Fruit fly (Drosophila melanogaster) whole organism, embryonic: ENCODE results near the gene CG15332.

ENCODE experiments used
- Adf1 ChIP-seq: fragments of 200-800 bp; sonication (Bioruptor generic); IDR thresholded peaks from 2 replicates; pipeline ENCODE4 v1.3.6; 2022; ENCODE audit warnings: missing biosample characterization, missing genetic modification characterization
- Aef1 ChIP-seq: fragments of 200-800 bp; sonication (Bioruptor generic); IDR thresholded peaks from 3 replicates; pipeline ENCODE4 v1.3.6; 2022; ENCODE audit warnings: missing biosample characterization, missing genetic modification characterization
- CG12155 ChIP-seq: fragments of 200-800 bp; sonication (Bioruptor generic); optimal IDR thresholded peaks from 3 replicates; lab custom pipeline; 2016; ENCODE audit warnings: missing biosample characterization, missing genetic modification characterization
- CG12942 ChIP-seq: fragments of 200-800 bp; sonication (Bioruptor generic); optimal IDR thresholded peaks from 3 replicates; lab custom pipeline; 2016; ENCODE audit warnings: missing biosample characterization, missing genetic modification characterization
- CG14050 ChIP-seq: fragments of 200-800 bp; sonication (Bioruptor generic); IDR thresholded peaks from 3 replicates; pipeline ENCODE4 v1.3.6; 2022; ENCODE audit warnings: missing biosample characterization, missing genetic modification characterization
- CG15696 ChIP-seq: fragments of 200-800 bp; sonication (Bioruptor generic); optimal IDR thresholded peaks from 2 replicates; lab custom pipeline; 2019; ENCODE audit warnings: missing biosample characterization, mild to moderate bottlenecking, missing genetic modification characterization, moderate library complexity
- CG17359 ChIP-seq: fragments of 200-800 bp; sonication (Bioruptor generic); optimal IDR thresholded peaks from 3 replicates; lab custom pipeline; 2018; ENCODE audit warnings: missing biosample characterization, mild to moderate bottlenecking, missing genetic modification characterization, moderate library complexity
- CG17361 ChIP-seq: fragments of 200-800 bp; sonication (Bioruptor generic); IDR thresholded peaks from 3 replicates; pipeline ENCODE4 v1.3.6; 2022; ENCODE audit warnings: missing biosample characterization, missing genetic modification characterization
- CG17612 ChIP-seq: fragments of 200-800 bp; sonication (Bioruptor generic); IDR thresholded peaks from 2 replicates; pipeline ENCODE4 v1.3.6; 2022; ENCODE audit warnings: missing biosample characterization, missing genetic modification characterization
- CG17912 ChIP-seq: fragments of 200-800 bp; sonication (Bioruptor generic); optimal IDR thresholded peaks from 2 replicates; lab custom pipeline; 2018; ENCODE audit warnings: missing biosample characterization, mild to moderate bottlenecking, missing genetic modification characterization
- CG31224 ChIP-seq: fragments of 200-800 bp; sonication (Bioruptor generic); IDR thresholded peaks from 2 replicates; pipeline ENCODE4 v1.3.6; 2022; ENCODE audit warnings: missing biosample characterization, missing genetic modification characterization
- CG4282 ChIP-seq: fragments of 200-800 bp; sonication (Bioruptor generic); optimal IDR thresholded peaks from 2 replicates; lab custom pipeline; 2016; ENCODE audit warnings: missing biosample characterization, missing genetic modification characterization
- CG4424 ChIP-seq: fragments of 200-800 bp; sonication (Bioruptor generic); optimal IDR thresholded peaks from 3 replicates; lab custom pipeline; 2016; ENCODE audit warnings: missing biosample characterization, missing genetic modification characterization
- CG7556 ChIP-seq: fragments of 200-800 bp; sonication (Bioruptor generic); optimal IDR thresholded peaks from 2 replicates; lab custom pipeline; 2017; ENCODE audit warnings: missing biosample characterization, mild to moderate bottlenecking, missing genetic modification characterization
- CG8944 ChIP-seq: fragments of 200-800 bp; sonication (Bioruptor generic); optimal IDR thresholded peaks from 3 replicates; lab custom pipeline; 2016; ENCODE audit warnings: missing biosample characterization, missing genetic modification characterization
- CG9215 ChIP-seq: fragments of 200-800 bp; sonication (Bioruptor generic); IDR thresholded peaks from 2 replicates; pipeline ENCODE4 v1.3.6; 2022; ENCODE audit warnings: missing biosample characterization, missing genetic modification characterization
- CG9876 ChIP-seq: fragments of 200-800 bp; sonication (Bioruptor generic); optimal IDR thresholded peaks from 2 replicates; lab custom pipeline; 2016; ENCODE audit warnings: missing biosample characterization, missing genetic modification characterization
- CG9932 ChIP-seq: fragments of 200-800 bp; sonication (Bioruptor generic); IDR thresholded peaks from 2 replicates; pipeline ENCODE4 v1.3.6; 2022; ENCODE audit warnings: missing biosample characterization, missing genetic modification characterization
- Doc3 ChIP-seq: fragments of 200-800 bp; sonication (Bioruptor generic); IDR thresholded peaks from 3 replicates; pipeline ENCODE4 v1.3.6; 2022; ENCODE audit warnings: missing biosample characterization, missing genetic modification characterization; ENCODE audit not compliant: partially characterized antibody
- H2.0 ChIP-seq: fragments of 200-800 bp; sonication (Bioruptor generic); IDR thresholded peaks from 2 replicates; pipeline ENCODE4 v1.3.6; 2022; ENCODE audit warnings: missing biosample characterization, missing genetic modification characterization
- HLH54F ChIP-seq: fragments of 200-800 bp; sonication (Bioruptor generic); optimal IDR thresholded peaks from 3 replicates; lab custom pipeline; 2016; ENCODE audit warnings: missing biosample characterization, missing genetic modification characterization
- Mad ChIP-seq: fragments of 200-800 bp; sonication (Bioruptor generic); optimal IDR thresholded peaks from 2 replicates; lab custom pipeline; 2016; ENCODE audit warnings: missing biosample characterization, missing genetic modification characterization
- NC2β ChIP-seq: fragments of 200-800 bp; sonication (Bioruptor generic); optimal IDR thresholded peaks from 2 replicates; lab custom pipeline; 2016; ENCODE audit warnings: missing biosample characterization, missing genetic modification characterization
- NfI ChIP-seq: fragments of 200-800 bp; sonication (Bioruptor generic); optimal IDR thresholded peaks from 3 replicates; lab custom pipeline; 2018; ENCODE audit warnings: missing biosample characterization, mild to moderate bottlenecking, missing genetic modification characterization, moderate library complexity
- Poxn ChIP-seq: fragments of 200-800 bp; sonication (Bioruptor generic); IDR thresholded peaks from 2 replicates; pipeline ENCODE4 v1.3.6; 2022; ENCODE audit warnings: missing biosample characterization, missing genetic modification characterization
- Ptx1 ChIP-seq: fragments of 200-800 bp; sonication (Bioruptor generic); IDR thresholded peaks from 2 replicates; pipeline ENCODE4 v1.3.6; 2022; ENCODE audit warnings: missing biosample characterization, missing genetic modification characterization
- Scr ChIP-seq: fragments of 200-800 bp; sonication (Bioruptor generic); IDR thresholded peaks from 2 replicates; pipeline ENCODE4 v1.3.6; 2022; ENCODE audit warnings: missing biosample characterization, missing genetic modification characterization; ENCODE audit not compliant: partially characterized antibody
- Sry-β ChIP-seq: fragments of 200-800 bp; sonication (Bioruptor generic); optimal IDR thresholded peaks from 2 replicates; lab custom pipeline; 2018; ENCODE audit warnings: missing biosample characterization, mild to moderate bottlenecking, missing genetic modification characterization, moderate library complexity
- Sry-δ ChIP-seq: fragments of 200-800 bp; sonication (Bioruptor generic); optimal IDR thresholded peaks from 2 replicates; lab custom pipeline; 2016; ENCODE audit warnings: missing biosample characterization, missing genetic modification characterization
- Xrp1 ChIP-seq: fragments of 200-800 bp; sonication (Bioruptor generic); IDR thresholded peaks from 2 replicates; pipeline ENCODE4 v1.3.6; 2022; ENCODE audit warnings: missing biosample characterization, missing genetic modification characterization
- YL-1 ChIP-seq: fragments of 200-800 bp; sonication (Bioruptor generic); optimal IDR thresholded peaks from 3 replicates; lab custom pipeline; 2017; ENCODE audit warnings: missing biosample characterization, mild to moderate bottlenecking, missing genetic modification characterization
- ato ChIP-seq: fragments of 200-800 bp; sonication (Bioruptor generic); IDR thresholded peaks from 2 replicates; pipeline ENCODE4 v1.3.6; 2022; ENCODE audit warnings: missing biosample characterization, missing genetic modification characterization; ENCODE audit not compliant: partially characterized antibody
- bbx ChIP-seq: fragments of 200-800 bp; sonication (Bioruptor generic); IDR thresholded peaks from 2 replicates; pipeline ENCODE4 v1.3.6; 2022; ENCODE audit warnings: missing biosample characterization, missing genetic modification characterization; ENCODE audit not compliant: partially characterized antibody
- cato ChIP-seq: fragments of 200-800 bp; sonication (Bioruptor generic); optimal IDR thresholded peaks from 2 replicates; lab custom pipeline; 2016; ENCODE audit warnings: missing biosample characterization, missing genetic modification characterization, borderline replicate concordance
- chif ChIP-seq, 2 experiments: fragments of 200-800 bp; sonication (Bioruptor generic); optimal IDR thresholded peaks; 3 replicates each; lab custom pipeline; 2016; ENCODE audit warnings: missing biosample characterization in 2 of 2, missing genetic modification characterization in 2 of 2
- gsb ChIP-seq: fragments of 200-800 bp; sonication (Bioruptor generic); IDR thresholded peaks from 2 replicates; pipeline ENCODE4 v1.3.6; 2022; ENCODE audit warnings: missing biosample characterization, missing genetic modification characterization
- hth ChIP-seq: fragments of >200 bp; optimal IDR thresholded peaks from 2 replicates; lab custom pipeline; 2017; ENCODE audit warnings: inconsistent platforms
- lilli ChIP-seq: fragments of 200-800 bp; sonication (Bioruptor generic); optimal IDR thresholded peaks from 3 replicates; lab custom pipeline; 2016; ENCODE audit warnings: missing biosample characterization, missing genetic modification characterization
- luna ChIP-seq: fragments of 200-800 bp; sonication (Bioruptor generic); optimal IDR thresholded peaks from 2 replicates; lab custom pipeline; 2016; ENCODE audit warnings: missing biosample characterization, missing genetic modification characterization
- nerfin-2 ChIP-seq: fragments of 200-800 bp; sonication (Bioruptor generic); IDR thresholded peaks from 2 replicates; pipeline ENCODE4 v1.3.6; 2022; ENCODE audit warnings: missing biosample characterization, missing genetic modification characterization; ENCODE audit not compliant: partially characterized antibody
- phol ChIP-seq: fragments of 200-800 bp; sonication (Bioruptor generic); optimal IDR thresholded peaks from 3 replicates; lab custom pipeline; 2018; ENCODE audit warnings: missing biosample characterization, mild to moderate bottlenecking, missing genetic modification characterization, moderate library complexity
- sisA ChIP-seq: fragments of 200-800 bp; sonication (Bioruptor generic); IDR thresholded peaks from 2 replicates; pipeline ENCODE4 v1.3.6; 2022; ENCODE audit warnings: missing biosample characterization, missing genetic modification characterization
- sna ChIP-seq: fragments of 200-800 bp; sonication (Bioruptor generic); IDR thresholded peaks from 2 replicates; pipeline ENCODE4 v1.3.6; 2022; ENCODE audit warnings: missing biosample characterization, missing genetic modification characterization; ENCODE audit not compliant: partially characterized antibody
- sob ChIP-seq: fragments of 200-800 bp; sonication (Bioruptor generic); IDR thresholded peaks from 2 replicates; pipeline ENCODE4 v1.3.6; 2022; ENCODE audit warnings: missing biosample characterization, missing genetic modification characterization
- stc ChIP-seq: fragments of 200-800 bp; sonication (Bioruptor generic); IDR thresholded peaks from 2 replicates; pipeline ENCODE4 v1.3.6; 2022; ENCODE audit warnings: missing biosample characterization, missing genetic modification characterization
- tin ChIP-seq: fragments of 200-800 bp; sonication (Bioruptor generic); optimal IDR thresholded peaks from 3 replicates; lab custom pipeline; 2016; ENCODE audit warnings: missing biosample characterization, missing genetic modification characterization
- ttk ChIP-seq: fragments of 200-800 bp; sonication (Bioruptor generic); IDR thresholded peaks from 2 replicates; pipeline ENCODE4 v2.1.2; 2022; ENCODE audit warnings: missing biosample characterization, missing genetic modification characterization
- tx ChIP-seq: fragments of 200-800 bp; sonication (Bioruptor generic); optimal IDR thresholded peaks from 2 replicates; lab custom pipeline; 2016; ENCODE audit warnings: missing biosample characterization, missing genetic modification characterization

The CG15332 gene

DNA sequence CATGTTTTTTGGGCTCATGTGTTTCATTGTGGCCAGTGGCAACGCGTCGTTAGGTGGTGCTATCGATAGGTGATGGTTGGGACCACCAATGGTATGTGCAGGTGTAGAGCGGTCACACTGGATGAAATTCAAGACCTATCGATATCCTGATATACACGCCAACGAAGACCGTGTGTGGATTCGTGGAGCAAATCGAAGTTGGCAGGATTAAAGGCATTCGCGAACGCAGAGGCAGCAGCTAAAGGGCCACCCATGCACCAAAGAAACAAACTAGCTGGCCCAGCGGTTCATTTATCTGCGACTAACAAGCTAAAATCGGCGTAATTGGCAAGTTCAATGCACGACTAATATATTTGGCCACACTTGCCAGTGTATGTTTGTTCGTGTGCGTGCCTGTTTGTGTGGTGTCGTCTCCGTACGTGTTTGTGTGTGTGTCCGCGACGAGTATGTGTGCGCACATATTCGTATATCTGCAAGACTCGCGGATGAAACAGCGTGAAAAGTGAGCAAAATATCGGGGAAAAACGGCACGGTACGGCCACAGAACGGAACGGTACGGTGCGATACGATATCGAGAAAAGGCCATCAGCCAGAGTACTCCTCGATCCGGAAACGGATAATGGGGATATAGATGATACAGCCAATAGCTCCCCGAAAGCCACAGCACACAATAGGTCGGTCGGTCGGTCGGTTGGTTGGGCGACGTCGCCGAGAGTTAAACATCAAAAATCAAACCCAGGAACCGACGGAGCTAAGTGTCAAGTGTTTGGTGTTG lies 19.8 kb downstream of the CG15332 start, which contains the start of gene Ubr3 (continued):
- TF ChIP-seq bbx (GFP tag; lab: Robert Waterston, UW) = peak; percentile 64
- peak; percentile 35 for TF ChIP-seq NC2β (GFP tag; lab: Kevin White, UChicago)
- TF ChIP-seq Doc3 (GFP tag; lab: Robert Waterston, UW) = peak; percentile 54; the same call in 1 of the 3 replicates
- TF ChIP-seq lilli (GFP tag; lab: Kevin White, UChicago) = no peak

DNA sequence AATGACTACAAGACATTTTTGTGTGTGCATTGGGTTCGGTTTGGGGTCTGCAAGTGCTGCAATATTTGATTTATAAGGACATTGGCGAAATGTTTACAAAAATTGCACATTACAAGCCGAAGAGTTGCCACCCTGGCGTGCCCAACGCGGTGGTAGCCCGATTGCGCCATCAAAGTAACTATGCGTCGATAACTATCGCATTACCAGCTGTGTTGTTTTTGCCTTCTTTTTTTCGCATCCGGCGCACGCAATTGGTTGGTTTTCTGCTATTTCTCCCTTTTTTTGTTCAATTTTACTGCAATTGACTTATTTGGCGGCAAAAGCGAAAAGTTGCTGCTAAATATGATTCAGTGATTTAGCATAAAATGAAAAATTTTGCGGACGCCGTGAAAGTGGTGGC lies 21.1 kb downstream of the CG15332 start, which contains the start of gene RpS14b:
TSS of gene RpS14b (plus strand) at position 220 of the 400 bp plus-strand sequence.
- TF ChIP-seq CG9932 (GFP tag; lab: Robert Waterston, UW) = peak; percentile 69
- peak; percentile 59 for TF ChIP-seq phol (tag; lab: Kevin White, UChicago)
- TF ChIP-seq CG7556 (GFP tag; lab: Kevin White, UChicago) = no peak
- 0 out of 2 replicates have a peak, but pooled peaks have one; percentile 38 for TF ChIP-seq nerfin-2 (GFP tag; lab: Robert Waterston, UW)
- peak; percentile 80 for TF ChIP-seq sob (GFP tag; lab: Robert Waterston, UW)
- TF ChIP-seq CG31224 = peak; percentile 47
- TF ChIP-seq CG9876 = no peak
- peak; percentile 62 for TF ChIP-seq CG17912 (GFP tag; lab: Kevin White, UChicago)
- no peak for TF ChIP-seq Sry-β (GFP tag; lab: Kevin White, UChicago)
- TF ChIP-seq Xrp1 (GFP tag; lab: Robert Waterston, UW) = no peak
- peak; percentile 65; the same call in 1 of the 2 replicates for TF ChIP-seq stc (GFP tag; lab: Robert Waterston, UW)
- peak; percentile 1 for TF ChIP-seq tx (GFP tag; lab: Kevin White, UChicago)
- peak; percentile 73 for TF ChIP-seq Scr
- TF ChIP-seq YL-1 (GFP tag; lab: Kevin White, UChicago) = peak; percentile 90
- no peak for TF ChIP-seq Poxn (GFP tag; lab: Robert Waterston, UW)
- no peak; the same call in 1 of the 2 replicates for TF ChIP-seq sna (GFP tag; lab: Robert Waterston, UW)
- peak; percentile 24; the same call in 1 of the 2 replicates for TF ChIP-seq sisA (GFP tag; lab: Robert Waterston, UW)
- no peak for TF ChIP-seq CG8944 (GFP tag; lab: Kevin White, UChicago)
- TF ChIP-seq hth = no peak
- TF ChIP-seq HLH54F = peak; percentile 45
- no peak for TF ChIP-seq CG9215 (GFP tag; lab: Robert Waterston, UW)
- peak; percentile 70 for TF ChIP-seq Aef1 (GFP tag; lab: Robert Waterston, UW)
- 0 out of 2 replicates have a peak, but pooled peaks have one; percentile 40 for TF ChIP-seq ttk (GFP tag; lab: Robert Waterston, UW)
- peak; percentile 58 for TF ChIP-seq CG14050 (GFP tag; lab: Robert Waterston, UW)
- peak; percentile 8 for TF ChIP-seq luna (GFP tag; lab: Kevin White, UChicago)
- peak; percentile 29 for TF ChIP-seq CG4424
- TF ChIP-seq CG17361 (GFP tag; lab: Robert Waterston, UW) = peak; percentile 30; the same call in 1 of the 3 replicates
- peak; percentile 45 for TF ChIP-seq tin (GFP tag; lab: Kevin White, UChicago)
- peak; percentile 36 for TF ChIP-seq Mad (GFP tag; lab: Kevin White, UChicago)
- TF ChIP-seq NfI (GFP tag; lab: Kevin White, UChicago) = peak; percentile 85
- TF ChIP-seq CG17612 = no peak
- peak; percentile 54 for TF ChIP-seq Adf1
- no peak for TF ChIP-seq CG12155 (GFP tag; lab: Kevin White, UChicago)
- no peak for TF ChIP-seq cato (GFP tag; lab: Kevin White, UChicago)
- peak; percentile 74 for TF ChIP-seq Sry-δ (GFP tag; lab: Kevin White, UChicago)
- peak; percentile 42 for TF ChIP-seq CG4282
- peak; percentile 44 for TF ChIP-seq CG12942 (GFP tag; lab: Kevin White, UChicago)
- TF ChIP-seq chif (GFP tag; optimal IDR thresholded peaks at IDR 0.05; lab: Kevin White, UChicago) = peak; percentile 5 to 52
- TF ChIP-seq gsb (GFP tag; lab: Robert Waterston, UW) = peak; percentile 51; the same call in 1 of the 2 replicates
- peak; percentile 53 for TF ChIP-seq Ptx1 (GFP tag; lab: Robert Waterston, UW)
- TF ChIP-seq H2.0 (GFP tag; lab: Robert Waterston, UW) = peak; percentile 52; the same call in 1 of the 2 replicates
- TF ChIP-seq CG15696 (tag; lab: Kevin White, UChicago) = no peak
- TF ChIP-seq ato (GFP tag; lab: Robert Waterston, UW) = peak; percentile 77
- peak; percentile 14 for TF ChIP-seq CG17359 (tag; lab: Kevin White, UChicago)
